Worm (Caenorhabditis elegans) whole organism, midembryonic: ENCODE results near the gene ZC449.7.

Experiments used
- T22C8.4 ChIP-seq: fragments of 200-800 bp; sonication (Bioruptor generic); IDR thresholded peaks from 2 replicates; pipeline ENCODE4 v1.3.6; 2022; ENCODE audit warnings: missing genetic modification characterization, missing compliant biosample characterization
- flt-1 ChIP-seq: fragments of 200-800 bp; sonication (Bioruptor generic); IDR thresholded peaks from 2 replicates; pipeline ENCODE4 v1.3.6; 2022; ENCODE audit warnings: missing genetic modification characterization, missing compliant biosample characterization
- med-1 ChIP-seq: sonication (generic microtip); optimal IDR thresholded peaks from 2 replicates; lab custom pipeline; 2017; ENCODE audit warnings: missing genetic modification characterization, mild to moderate bottlenecking, missing compliant biosample characterization, antibody characterized with exemption, missing genetic modification reagents; ENCODE audit not compliant: insufficient read depth
- tab-1 ChIP-seq: fragments of 200-800 bp; sonication (Bioruptor generic); IDR thresholded peaks from 2 replicates; pipeline ENCODE4 v1.3.6; 2022; ENCODE audit warnings: missing genetic modification characterization, missing compliant biosample characterization
- ztf-23 ChIP-seq: fragments of 200-800 bp; sonication (Bioruptor generic); IDR thresholded peaks from 2 replicates; pipeline ENCODE4 v1.3.6; 2022; ENCODE audit warnings: missing genetic modification reagents, missing genetic modification characterization, missing compliant biosample characterization
- ztf-29 ChIP-seq: fragments of 200-800 bp; sonication (Bioruptor generic); IDR thresholded peaks from 2 replicates; pipeline ENCODE4 v1.3.6; 2022; ENCODE audit warnings: missing genetic modification reagents, missing genetic modification characterization, missing compliant biosample characterization

DNA sequence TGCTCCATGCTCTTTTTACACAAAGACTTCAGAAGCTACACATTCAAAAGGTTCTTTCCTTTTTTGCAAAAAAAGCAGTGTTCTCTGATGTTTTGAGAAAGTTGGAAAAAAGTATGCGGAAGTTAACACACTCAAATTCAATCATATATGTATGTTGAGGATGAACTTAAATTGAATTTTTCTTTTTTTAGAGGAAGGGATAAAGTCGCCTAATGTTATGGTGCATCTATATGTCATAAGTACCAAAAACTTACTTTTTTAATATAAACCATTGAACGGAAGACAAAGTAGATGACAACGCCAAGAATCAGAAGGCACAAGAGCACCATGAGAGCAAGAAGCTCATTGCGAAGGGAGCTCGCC is 14.7 kb downstream of the ZC449.7 start:
- no peak for TF ChIP-seq T22C8.4 (GFP tag; lab: Robert Waterston, UW)
- no peak for TF ChIP-seq med-1 (GFP tag; lab: Kevin White, UChicago)
- no peak for TF ChIP-seq tab-1 (GFP tag; lab: Robert Waterston, UW)
- no peak for TF ChIP-seq flt-1 (GFP tag; lab: Robert Waterston, UW)
- no peak for TF ChIP-seq ztf-23
- no peak for TF ChIP-seq ztf-29 (GFP tag; lab: Robert Waterston, UW)
